Worm (Caenorhabditis elegans) whole organism, L4/young adult: ENCODE data around the gene fbxb-25.

Experiments used
- W03F9.2 ChIP-seq: fragments of 150-350 bp; optimal IDR thresholded peaks from 2 replicates; lab custom pipeline; 2014; ENCODE audit warnings: missing biosample characterization, missing genetic modification characterization
- him-1 ChIP-seq: sonication (generic microtip); optimal IDR thresholded peaks from 2 replicates; lab custom pipeline; 2016; ENCODE audit warnings: missing genotype, missing genetic modification reagents, missing genetic modification characterization, missing compliant biosample characterization

DNA sequence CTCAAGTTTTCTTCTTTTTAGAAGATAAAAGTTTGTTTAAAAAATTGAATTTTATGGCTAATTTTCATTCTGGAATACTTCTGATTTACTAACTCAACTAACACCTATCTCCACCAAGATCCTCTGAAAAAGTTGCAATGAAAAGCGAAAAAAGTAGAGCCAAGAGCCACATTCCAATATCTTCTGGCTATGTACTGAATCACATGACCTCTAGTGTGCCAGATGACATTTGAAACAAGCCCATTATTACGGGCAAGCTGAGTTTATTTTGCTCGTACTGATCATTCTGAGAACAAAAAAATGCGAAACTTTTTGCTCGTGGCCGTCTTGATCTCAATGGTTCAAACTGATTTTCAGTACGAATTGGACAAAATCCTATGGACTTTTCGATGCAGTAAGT lies 4.8 kb upstream of the fbxb-25 start, which contains the start of gene irld-36:
- TF ChIP-seq W03F9.2 (no peak), him-1 (no peak)
